Worm (Caenorhabditis elegans) whole organism, L3 larva: ENCODE measurements around the gene Y41G9A.6.

Experiments used
- R02D3.7 ChIP-seq: fragments of 150-350 bp; optimal IDR thresholded peaks from 2 replicates; lab custom pipeline; 2014; ENCODE audit warnings: missing biosample characterization, missing genetic modification characterization
- ZK546.5 ChIP-seq: sonication (generic microtip); optimal IDR thresholded peaks from 2 replicates; lab custom pipeline; 2017; ENCODE audit warnings: missing biosample characterization, missing genetic modification characterization
- aly-2 ChIP-seq: fragments of 150-350 bp; optimal IDR thresholded peaks from 2 replicates; lab custom pipeline; 2014; ENCODE audit warnings: missing biosample characterization, missing genetic modification characterization
- ama-1 ChIP-seq: fragments of 150-350 bp; optimal IDR thresholded peaks from 2 replicates; lab custom pipeline; 2018
- ceh-16 ChIP-seq: sonication (generic microtip); optimal IDR thresholded peaks from 2 replicates; lab custom pipeline; 2017; ENCODE audit warnings: missing biosample characterization, missing genetic modification characterization
- ceh-28 ChIP-seq: fragments of 150-350 bp; optimal IDR thresholded peaks from 2 replicates; lab custom pipeline; 2014; ENCODE audit warnings: missing biosample characterization, missing genetic modification reagents, missing genetic modification characterization
- ceh-82 ChIP-seq: fragments of 150-350 bp; optimal IDR thresholded peaks from 2 replicates; lab custom pipeline; 2014; ENCODE audit warnings: missing biosample characterization, missing genetic modification characterization
- ceh-9 ChIP-seq: sonication (generic microtip); optimal IDR thresholded peaks from 2 replicates; lab custom pipeline; 2018; ENCODE audit warnings: missing biosample characterization, missing genetic modification characterization
- daf-12 ChIP-seq: fragments of 150-350 bp; optimal IDR thresholded peaks from 2 replicates; lab custom pipeline; 2014; ENCODE audit warnings: missing biosample characterization, missing genetic modification reagents, missing genetic modification characterization
- egl-27 ChIP-seq: sonication (generic microtip); optimal IDR thresholded peaks from 4 replicates; lab custom pipeline; 2017; ENCODE audit warnings: missing biosample characterization, missing genetic modification reagents, missing genetic modification characterization
- egl-5 ChIP-seq: fragments of 150-350 bp; optimal IDR thresholded peaks from 2 replicates; lab custom pipeline; 2017; ENCODE audit warnings: missing biosample characterization, missing genetic modification reagents, missing genetic modification characterization, inconsistent platforms
- elt-1 ChIP-seq: fragments of 150-350 bp; optimal IDR thresholded peaks from 2 replicates; lab custom pipeline; 2014; ENCODE audit warnings: missing biosample characterization, missing genetic modification characterization
- elt-2 ChIP-seq: sonication (generic microtip); optimal IDR thresholded peaks from 2 replicates; lab custom pipeline; 2016; ENCODE audit warnings: missing genetic modification reagents, mild to moderate bottlenecking, missing genetic modification characterization, missing compliant biosample characterization
- elt-3 ChIP-seq, 3 experiments: fragments of 150-350 bp in 1 of 3; sonication (generic microtip) in 2 of 3; optimal IDR thresholded peaks; 2 replicates in 2 of 3; 4 replicates in 1 of 3; lab custom pipeline; 2014 to 2017; ENCODE audit warnings: missing biosample characterization in 3 of 3, missing genetic modification characterization in 3 of 3
- eor-1 ChIP-seq, 2 experiments: fragments of 150-350 bp; optimal IDR thresholded peaks; 2 replicates each; lab custom pipeline; 2014 to 2018; ENCODE audit warnings: missing biosample characterization in 2 of 2, missing genetic modification characterization in 2 of 2
- fkh-10 ChIP-seq: sonication (generic microtip); optimal IDR thresholded peaks from 2 replicates; lab custom pipeline; 2017; ENCODE audit warnings: missing biosample characterization, missing genetic modification reagents, missing genetic modification characterization
- fkh-2 ChIP-seq: fragments of 150-350 bp; optimal IDR thresholded peaks from 2 replicates; lab custom pipeline; 2014; ENCODE audit warnings: missing biosample characterization, missing genetic modification reagents, missing genetic modification characterization
- fos-1 ChIP-seq: fragments of 150-350 bp; optimal IDR thresholded peaks from 2 replicates; lab custom pipeline; 2014; ENCODE audit warnings: missing biosample characterization, missing genetic modification characterization
- hmg-11 ChIP-seq: sonication (generic microtip); optimal IDR thresholded peaks from 2 replicates; lab custom pipeline; 2016; ENCODE audit warnings: missing genetic modification characterization, missing compliant biosample characterization
- jun-1 ChIP-seq: fragments of 150-350 bp; optimal IDR thresholded peaks from 2 replicates; lab custom pipeline; 2014; ENCODE audit warnings: missing biosample characterization, missing genetic modification reagents, missing genetic modification characterization
- lin-15B ChIP-seq: fragments of 150-350 bp; optimal IDR thresholded peaks from 2 replicates; lab custom pipeline; 2014; ENCODE audit warnings: missing biosample characterization, missing genetic modification characterization
- lin-39 ChIP-seq: fragments of 150-350 bp; optimal IDR thresholded peaks from 2 replicates; lab custom pipeline; 2018; ENCODE audit warnings: missing biosample characterization, missing genetic modification reagents, missing genetic modification characterization
- lsy-12 ChIP-seq: sonication (generic microtip); optimal IDR thresholded peaks from 2 replicates; lab custom pipeline; 2016; ENCODE audit warnings: mild to moderate bottlenecking, missing genetic modification characterization, missing compliant biosample characterization
- mdl-1 ChIP-seq: fragments of 150-350 bp; optimal IDR thresholded peaks from 2 replicates; lab custom pipeline; 2014; ENCODE audit warnings: missing biosample characterization, missing genetic modification characterization
- mml-1 ChIP-seq: fragments of 150-350 bp; sonication (generic microtip); optimal IDR thresholded peaks from 3 replicates; lab custom pipeline; 2014; ENCODE audit warnings: missing biosample characterization, missing genetic modification characterization
- nfya-1 ChIP-seq: sonication (generic microtip); optimal IDR thresholded peaks from 2 replicates; lab custom pipeline; 2017; ENCODE audit warnings: missing genetic modification characterization, mild to moderate bottlenecking, missing compliant biosample characterization, antibody characterized with exemption, moderate library complexity; ENCODE audit not compliant: insufficient read depth
- nhr-11 ChIP-seq: fragments of 150-350 bp; optimal IDR thresholded peaks from 2 replicates; lab custom pipeline; 2014; ENCODE audit warnings: missing biosample characterization, missing genetic modification characterization
- nhr-12 ChIP-seq: fragments of 150-350 bp; optimal IDR thresholded peaks from 2 replicates; lab custom pipeline; 2014; ENCODE audit warnings: missing biosample characterization, missing genetic modification characterization
- nhr-23 ChIP-seq: fragments of 150-350 bp; optimal IDR thresholded peaks from 2 replicates; lab custom pipeline; 2014; ENCODE audit warnings: missing biosample characterization, missing genetic modification reagents, missing genetic modification characterization
- nhr-237 ChIP-seq: fragments of 150-350 bp; optimal IDR thresholded peaks from 2 replicates; lab custom pipeline; 2014; ENCODE audit warnings: missing biosample characterization, missing genetic modification characterization
- nhr-25 ChIP-seq: sonication (generic microtip); optimal IDR thresholded peaks from 2 replicates; lab custom pipeline; 2017; ENCODE audit warnings: missing biosample characterization, missing genetic modification characterization
- nhr-28 ChIP-seq: fragments of 150-350 bp; optimal IDR thresholded peaks from 2 replicates; lab custom pipeline; 2014; ENCODE audit warnings: missing biosample characterization, missing genetic modification characterization
- nhr-43 ChIP-seq: sonication (generic microtip); optimal IDR thresholded peaks from 2 replicates; lab custom pipeline; 2016; ENCODE audit warnings: mild to moderate bottlenecking, missing genetic modification characterization, missing compliant biosample characterization; ENCODE audit not compliant: poor library complexity, severe bottlenecking
- nhr-67 ChIP-seq: fragments of 150-350 bp; optimal IDR thresholded peaks from 2 replicates; lab custom pipeline; 2014; ENCODE audit warnings: missing biosample characterization, missing genetic modification characterization
- nhr-76 ChIP-seq: fragments of 150-350 bp; sonication (generic microtip); optimal IDR thresholded peaks from 5 replicates; lab custom pipeline; 2014; ENCODE audit warnings: missing biosample characterization, missing genetic modification characterization
- nhr-77 ChIP-seq: fragments of 150-350 bp; optimal IDR thresholded peaks from 2 replicates; lab custom pipeline; 2014; ENCODE audit warnings: missing biosample characterization, missing genetic modification characterization
- pha-4 ChIP-seq: fragments of 150-350 bp; optimal IDR thresholded peaks from 2 replicates; lab custom pipeline; 2014; ENCODE audit warnings: missing biosample characterization, missing genetic modification reagents, missing genetic modification characterization
- pqm-1 ChIP-seq: fragments of 150-350 bp; optimal IDR thresholded peaks from 2 replicates; lab custom pipeline; 2017; ENCODE audit warnings: missing biosample characterization, missing genetic modification characterization, inconsistent platforms
- sea-2 ChIP-seq: fragments of 150-350 bp; sonication (generic microtip); optimal IDR thresholded peaks from 4 replicates; lab custom pipeline; 2014; ENCODE audit warnings: missing biosample characterization, missing genetic modification reagents, missing genetic modification characterization
- skn-1 ChIP-seq: fragments of 150-350 bp; optimal IDR thresholded peaks from 2 replicates; lab custom pipeline; 2014; ENCODE audit warnings: missing biosample characterization, missing genetic modification characterization
- snpc-4 ChIP-seq: fragments of 150-350 bp; optimal IDR thresholded peaks from 2 replicates; lab custom pipeline; 2014; ENCODE audit warnings: missing biosample characterization, missing genetic modification characterization
- tbx-2 ChIP-seq: sonication (generic microtip); optimal IDR thresholded peaks from 2 replicates; lab custom pipeline; 2016; ENCODE audit warnings: mild to moderate bottlenecking, missing genetic modification characterization, missing compliant biosample characterization
- unc-39 ChIP-seq: sonication (generic microtip); optimal IDR thresholded peaks from 4 replicates; lab custom pipeline; 2017; ENCODE audit warnings: missing biosample characterization, missing genetic modification characterization
- unc-62 ChIP-seq: fragments of 150-350 bp; sonication (generic microtip); optimal IDR thresholded peaks from 4 replicates; lab custom pipeline; 2014; ENCODE audit warnings: missing biosample characterization, missing genetic modification reagents, missing genetic modification characterization
- zag-1 ChIP-seq: fragments of 150-350 bp; optimal IDR thresholded peaks from 2 replicates; lab custom pipeline; 2014; ENCODE audit warnings: missing biosample characterization, missing genetic modification characterization
- ztf-11 ChIP-seq: fragments of 150-350 bp; optimal IDR thresholded peaks from 2 replicates; lab custom pipeline; 2014; ENCODE audit warnings: missing biosample characterization, missing genetic modification characterization
- ztf-4 ChIP-seq: fragments of 150-350 bp; optimal IDR thresholded peaks from 2 replicates; lab custom pipeline; 2014; ENCODE audit warnings: missing biosample characterization, missing genetic modification characterization

Gene Y41G9A.6

ce11 chrX:2972272-2973042 lies 31.1 kb downstream of the Y41G9A.6 start:
- peak; percentile 15 for TF ChIP-seq hmg-11 (tag; lab: Kevin White, UChicago)
- TF ChIP-seq nhr-25 (tag; lab: Kevin White, UChicago) = peak; percentile 67
- no peak for TF ChIP-seq pqm-1 (tag; lab: Kevin White, UChicago)
- TF ChIP-seq elt-2 (tag; lab: Kevin White, UChicago) = peak; percentile 63
- TF ChIP-seq ztf-11 (tag; lab: Kevin White, UChicago) = no peak
- peak; percentile 18 for TF ChIP-seq nhr-23 (tag; lab: Kevin White, UChicago)
- TF ChIP-seq egl-27 (tag; lab: Kevin White, UChicago) = no peak
- TF ChIP-seq pha-4 (tag; lab: Kevin White, UChicago) = peak; percentile 60
- peak; percentile 66 for TF ChIP-seq ama-1 (lab: Kevin White, UChicago)
- peak; percentile 54 for TF ChIP-seq egl-5 (tag; lab: Kevin White, UChicago)
- TF ChIP-seq unc-39 = no peak
- TF ChIP-seq jun-1 (tag; lab: Kevin White, UChicago) = peak; percentile 56

ce11 chrX:2971542-2971988 lies 32.0 kb downstream of the Y41G9A.6 start:
- TF ChIP-seq lin-15B (tag; lab: Kevin White, UChicago) (peak; percentile 13), ceh-16 (tag; lab: Kevin White, UChicago) (no peak), hmg-11 (tag; lab: Kevin White, UChicago) (peak; percentile 62), elt-1 (peak; percentile 30), ceh-82 (tag; lab: Kevin White, UChicago) (no peak), elt-2 (tag; lab: Kevin White, UChicago) (peak; percentile 81), ztf-4 (tag; lab: Kevin White, UChicago) (no peak), nhr-12 (tag; lab: Kevin White, UChicago) (no peak), nhr-11 (tag; lab: Kevin White, UChicago) (no peak), unc-62 (GFP tag; lab: Kevin White, UChicago) (peak; percentile 80), egl-27 (tag; lab: Kevin White, UChicago) (no peak), zag-1 (tag; lab: Kevin White, UChicago) (no peak), ama-1 (lab: Kevin White, UChicago) (peak; percentile 83), nhr-237 (no peak), skn-1 (tag; lab: Kevin White, UChicago) (peak; percentile 45), mdl-1 (peak; percentile 86), nfya-1 (tag; lab: Kevin White, UChicago) (peak; percentile 76), nhr-28 (tag; lab: Kevin White, UChicago) (no peak), egl-5 (tag; lab: Kevin White, UChicago) (peak; percentile 77), ceh-9 (tag; lab: Kevin White, UChicago) (no peak), nhr-67 (no peak), snpc-4 (tag; lab: Kevin White, UChicago) (peak; percentile 55), nhr-43 (no peak), nhr-23 (tag; lab: Kevin White, UChicago) (no peak), aly-2 (tag; lab: Kevin White, UChicago) (no peak), pqm-1 (tag; lab: Kevin White, UChicago) (peak; percentile 75), eor-1 (tag; optimal IDR thresholded peaks at IDR 0.05; lab: Kevin White, UChicago) (no peak), nhr-77 (tag; lab: Kevin White, UChicago) (no peak), mml-1 (no peak), nhr-76 (tag; lab: Kevin White, UChicago) (no peak), unc-39 (no peak), daf-12 (tag; lab: Kevin White, UChicago) (no peak), ZK546.5 (tag; lab: Kevin White, UChicago) (no peak), R02D3.7 (tag; lab: Kevin White, UChicago) (no peak), fkh-2 (no peak), fos-1 (tag; lab: Kevin White, UChicago) (peak; percentile 58), nhr-25 (tag; lab: Kevin White, UChicago) (no peak), lin-39 (peak; percentile 85), jun-1 (tag; lab: Kevin White, UChicago) (peak; percentile 81), pha-4 (tag; lab: Kevin White, UChicago) (peak; percentile 53), ztf-11 (tag; lab: Kevin White, UChicago) (no peak), sea-2 (no peak), elt-3 (tag; optimal IDR thresholded peaks at IDR 0.05; lab: Kevin White, UChicago) (no peak), tbx-2 (tag; lab: Kevin White, UChicago) (no peak), fkh-10 (GFP tag; lab: Kevin White, UChicago) (peak; percentile 71), lsy-12 (peak; percentile 70), ceh-28 (tag; lab: Kevin White, UChicago) (peak; percentile 88)
